Worm (Caenorhabditis elegans) whole organism, mixed stage, embryonic: ENCODE results near the gene F25D1.3.

ENCODE experiments used
- blmp-1 ChIP-seq: fragments of 150-350 bp; optimal IDR thresholded peaks from 2 replicates; lab custom pipeline; 2014; ENCODE audit warnings: missing biosample characterization, missing genetic modification characterization
- unc-39 ChIP-seq: fragments of 150-350 bp; optimal IDR thresholded peaks from 2 replicates; lab custom pipeline; 2014; ENCODE audit warnings: missing biosample characterization, missing genetic modification characterization

DNA sequence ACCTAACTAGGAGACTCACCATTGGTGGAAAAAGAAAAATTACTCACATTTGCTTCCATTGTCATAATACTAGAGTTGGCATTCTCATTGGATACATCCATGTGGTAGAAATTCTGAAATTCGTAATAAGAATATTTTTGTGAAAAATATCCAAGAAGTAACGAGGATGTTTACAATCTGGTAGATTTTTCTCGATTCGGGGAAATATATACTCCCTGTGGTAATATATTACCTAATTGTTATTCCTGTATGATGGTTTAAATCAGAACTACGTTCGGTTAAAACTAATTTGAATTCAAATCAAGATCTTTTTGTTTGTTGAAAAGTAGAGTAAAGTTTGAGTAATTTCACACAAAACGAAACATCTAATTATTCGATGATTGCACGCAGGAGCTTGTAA is 20.5 kb downstream of the F25D1.3 start, which contains the start of gene srd-34:
- TF ChIP-seq blmp-1 (tag; lab: Kevin White, UChicago), result no peak
- no peak for TF ChIP-seq unc-39
